Fruit fly (Drosophila melanogaster): ENCODE results near the gene CG12316.
A peak's percentile ranks its signal among the peaks of the same experiment; 100 is the strongest.

CG12316 gene

DNA sequence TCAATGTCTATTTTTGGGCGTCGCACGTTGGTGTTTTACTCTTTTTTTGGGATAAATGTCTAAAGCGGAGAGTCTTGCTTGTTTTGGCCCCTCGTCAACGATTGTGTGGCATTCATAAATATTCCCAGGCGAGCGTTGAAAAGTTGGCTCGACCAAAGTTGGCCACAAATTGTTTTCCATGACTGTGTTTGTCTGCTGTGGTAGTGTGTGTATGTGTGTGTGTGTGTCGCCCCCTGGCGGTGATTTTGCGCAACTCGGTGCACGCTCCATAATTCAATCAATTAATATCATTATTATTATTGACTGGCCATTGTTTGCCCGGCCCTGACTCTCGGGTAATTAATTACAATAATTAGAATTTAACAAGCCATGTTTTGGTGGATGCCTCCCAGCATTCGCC, 41.9 kb upstream of the CG12316 start (continued):
- TF ChIP-seq YL-1 (GFP tag; optimal IDR thresholded peaks at IDR 0.05) (no peak), gt (GFP tag; IDR thresholded peaks at IDR 0.05) (no peak), CG3838 (GFP tag; optimal IDR thresholded peaks at IDR 0.05) (no peak), CG8290 (GFP tag; optimal IDR thresholded peaks at IDR 0.05) (no peak), CG8290 (tag; optimal IDR thresholded peaks at IDR 0.05) (peak in 1 of 2 experiments; percentile 26), CG15011 (GFP tag; optimal IDR thresholded peaks at IDR 0.05) (no peak), lola (GFP tag; optimal IDR thresholded peaks at IDR 0.05) (no peak), tx (GFP tag; optimal IDR thresholded peaks at IDR 0.05) (no peak), CG18262 (tag; optimal IDR thresholded peaks at IDR 0.05) (no peak), dm (GFP tag; optimal IDR thresholded peaks at IDR 0.05) (no peak), CG9215 (GFP tag; IDR thresholded peaks at IDR 0.05) (no peak), CG11695 (GFP tag; IDR thresholded peaks at IDR 0.05) (no peak), CG17328 (GFP tag; IDR thresholded peaks at IDR 0.05) (no peak; the same call in 1 of the 2 replicates), Hr3 (GFP tag; optimal IDR thresholded peaks at IDR 0.05) (no peak), CG11398 (GFP tag; optimal IDR thresholded peaks at IDR 0.05) (no peak), dpn (GFP tag; optimal IDR thresholded peaks at IDR 0.05) (no peak)

DNA sequence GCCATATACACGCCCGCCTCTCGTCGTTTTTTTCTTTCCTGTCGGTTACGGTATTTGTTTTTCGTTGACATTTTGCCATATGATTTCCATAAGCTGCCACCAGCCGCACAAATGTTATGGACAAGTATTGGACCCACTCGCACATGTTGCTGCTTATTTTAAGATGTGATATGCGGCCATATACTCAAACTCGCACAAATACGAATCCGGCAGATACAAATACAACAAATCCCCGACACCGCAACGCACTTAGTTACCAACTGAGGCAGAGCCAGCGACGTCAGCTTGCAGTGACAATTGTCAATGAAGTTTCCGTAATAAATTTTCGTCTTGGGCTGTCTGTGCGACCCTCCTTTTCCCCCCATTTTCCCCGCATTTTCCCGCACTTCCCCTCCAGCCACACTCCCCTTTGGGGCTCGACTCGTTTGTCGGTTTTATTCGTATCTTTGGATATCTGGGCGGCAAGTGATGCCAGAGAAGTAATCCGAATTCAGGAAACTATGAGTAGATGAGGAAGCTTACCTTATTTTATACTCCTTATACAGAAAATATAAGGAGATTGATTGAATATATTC, 40.0 kb upstream of the CG12316 start:
- TF ChIP-seq twi (tag; optimal IDR thresholded peaks at IDR 0.05), result peak; percentile 72
- no peak for TF ChIP-seq Tbp (GFP tag; optimal IDR thresholded peaks at IDR 0.05)
- TF ChIP-seq CG2199 (GFP tag; IDR thresholded peaks at IDR 0.05), result 0 out of 3 replicates have a peak, but pooled peaks have one; percentile 62
- 0 out of 2 replicates have a peak, but pooled peaks have one; percentile 7 for TF ChIP-seq E2f1 (GFP tag; IDR thresholded peaks at IDR 0.05)
- no peak for TF ChIP-seq Mes4 (GFP tag; optimal IDR thresholded peaks at IDR 0.05)
- no peak for TF ChIP-seq pfk (GFP tag; optimal IDR thresholded peaks at IDR 0.05)
- TF ChIP-seq HLH4C (GFP tag; IDR thresholded peaks at IDR 0.05; ENCODE audit: partially characterized antibody), result no peak
- peak; percentile 13 for TF ChIP-seq Deaf1 (tag; optimal IDR thresholded peaks at IDR 0.05)
- TF ChIP-seq NK7.1 (GFP tag; optimal IDR thresholded peaks at IDR 0.05), result no peak
- TF ChIP-seq Mad (GFP tag; optimal IDR thresholded peaks at IDR 0.05), result no peak
- TF ChIP-seq Usf (GFP tag; optimal IDR thresholded peaks at IDR 0.05), result no peak
- TF ChIP-seq Stat92E (GFP tag; optimal IDR thresholded peaks at IDR 0.05), result no peak
- no peak for TF ChIP-seq ara (GFP tag; IDR thresholded peaks at IDR 0.05)
- 0 out of 2 replicates have a peak, but pooled peaks have one; percentile 20 for TF ChIP-seq chm (GFP tag; IDR thresholded peaks at IDR 0.05)
- peak; percentile 95 for TF ChIP-seq crol (GFP tag; IDR thresholded peaks at IDR 0.05)
- TF ChIP-seq HmgD (GFP tag; optimal IDR thresholded peaks at IDR 0.05), result no peak
- no peak for TF ChIP-seq CG14014 (GFP tag; IDR thresholded peaks at IDR 0.05)
- TF ChIP-seq CG13424 (tag; optimal IDR thresholded peaks at IDR 0.05), result no peak
- peak; percentile 6 for TF ChIP-seq Ets65A (GFP tag)
- peak; percentile 59 for TF ChIP-seq CG5180 (GFP tag; optimal IDR thresholded peaks at IDR 0.05)
- TF ChIP-seq tgo (GFP tag; IDR thresholded peaks at IDR 0.05), result no peak
- TF ChIP-seq Med (GFP tag), result peak; percentile 36

DNA sequence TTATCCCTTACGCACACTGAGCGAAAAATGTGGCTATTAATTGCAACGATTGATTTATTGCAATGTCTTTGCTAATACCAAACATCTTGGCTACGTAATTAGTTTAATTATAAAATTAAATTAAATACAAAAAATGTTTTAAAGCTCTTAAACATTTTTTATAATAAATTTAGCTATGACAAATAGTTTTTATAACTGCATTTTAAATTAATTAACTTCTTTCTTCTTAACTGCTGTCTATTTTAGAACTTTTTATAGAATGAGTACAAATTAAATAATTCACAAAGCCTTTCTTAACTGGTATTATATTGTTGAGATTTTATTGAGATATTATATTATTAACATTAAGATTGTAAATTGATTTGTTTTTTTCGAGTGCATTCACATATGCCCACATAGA, 38.1 kb upstream of the CG12316 start:
- TF ChIP-seq D (optimal IDR thresholded peaks at IDR 0.05) (no peak), D (GFP tag; optimal IDR thresholded peaks at IDR 0.05) (no peak), CG3407 (GFP tag; optimal IDR thresholded peaks at IDR 0.05) (peak; percentile 5), CG9437 (GFP tag; optimal IDR thresholded peaks at IDR 0.05) (peak; percentile 42), CG14667 (GFP tag; IDR thresholded peaks at IDR 0.05) (no peak), Blimp-1 (GFP tag; optimal IDR thresholded peaks at IDR 0.05) (peak; percentile 12), twi (tag; optimal IDR thresholded peaks at IDR 0.05) (no peak), CG2202 (tag; optimal IDR thresholded peaks at IDR 0.05) (peak; percentile 3), nerfin-1 (tag; optimal IDR thresholded peaks at IDR 0.05) (peak; percentile 21), Hr51 (GFP tag; optimal IDR thresholded peaks at IDR 0.05) (peak in 1 of 2 experiments; percentile 26), Hr78 (GFP tag; optimal IDR thresholded peaks at IDR 0.05) (peak in 1 of 2 experiments; percentile 20), CG1602 (GFP tag; optimal IDR thresholded peaks at IDR 0.05) (peak; percentile 23), CG4730 (GFP tag; IDR thresholded peaks at IDR 0.05) (no peak), row (GFP tag; IDR thresholded peaks at IDR 0.05) (0 out of 3 replicates have a peak, but pooled peaks have one; percentile 10)
